Fruit fly (Drosophila melanogaster): ENCODE data around the gene CG9331.

CG9331 gene

DNA sequence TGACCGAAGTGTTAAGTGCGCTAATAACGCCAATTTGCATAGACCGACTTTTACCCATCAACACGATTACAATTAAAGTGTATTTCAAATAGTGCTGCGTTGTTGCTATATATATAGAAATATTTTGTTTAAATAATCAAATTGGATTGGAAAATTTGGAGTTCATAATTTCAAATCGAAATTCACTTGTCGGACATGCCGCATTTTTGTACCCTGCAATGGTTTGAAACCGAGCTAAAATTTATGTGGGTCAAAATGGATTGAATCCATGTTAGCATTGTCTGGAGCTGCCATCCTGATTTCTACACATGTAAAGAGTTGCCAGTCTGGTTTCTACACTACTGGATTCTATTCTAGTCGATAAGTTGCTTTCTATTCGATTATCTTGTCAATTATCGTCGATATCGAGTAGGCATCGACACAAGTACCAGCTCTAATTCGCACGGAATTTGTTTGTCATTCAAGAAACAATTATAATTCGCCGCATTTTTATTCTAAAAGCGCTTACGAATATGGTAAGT lies 35.3 kb upstream of the CG9331 start, which contains the start of gene Pomp (continued):
- peak; percentile 24 for TF ChIP-seq Bdp1 (GFP tag; optimal IDR thresholded peaks at IDR 0.05)
- peak; percentile 19 for TF ChIP-seq emc (GFP tag; optimal IDR thresholded peaks at IDR 0.05)
- TF ChIP-seq prd (optimal IDR thresholded peaks at IDR 0.05) = no peak
- peak; percentile 92 for TF ChIP-seq prd (GFP tag; IDR thresholded peaks at IDR 0.05)
- no peak for TF ChIP-seq NC2α (GFP tag; optimal IDR thresholded peaks at IDR 0.05)
- TF ChIP-seq ara (GFP tag; IDR thresholded peaks at IDR 0.05) = peak; percentile 86
- TF ChIP-seq ind (GFP tag; optimal IDR thresholded peaks at IDR 0.05) = peak; percentile 91
- TF ChIP-seq Ssrp (tag; optimal IDR thresholded peaks at IDR 0.05) = peak; percentile 66
- peak; percentile 68 for TF ChIP-seq Deaf1 (tag; optimal IDR thresholded peaks at IDR 0.05)
- peak; percentile 80 for TF ChIP-seq gsb-n (tag; optimal IDR thresholded peaks at IDR 0.05)
- peak; percentile 83 for TF ChIP-seq gce (GFP tag; IDR thresholded peaks at IDR 0.05)
- no peak for TF ChIP-seq CG17912 (GFP tag; optimal IDR thresholded peaks at IDR 0.05)
- no peak for TF ChIP-seq repo (GFP tag; optimal IDR thresholded peaks at IDR 0.05)
- TF ChIP-seq dmrt99B (tag; optimal IDR thresholded peaks at IDR 0.05) = peak; percentile 89
- peak; percentile 70; the same call in 1 of the 2 replicates for TF ChIP-seq dimm (GFP tag; IDR thresholded peaks at IDR 0.05)
- TF ChIP-seq ci (GFP tag; IDR thresholded peaks at IDR 0.05) = peak; percentile 93
- TF ChIP-seq CG3726 (GFP tag; IDR thresholded peaks at IDR 0.05) = peak; percentile 78
- peak; percentile 81 for TF ChIP-seq slou (GFP tag; optimal IDR thresholded peaks at IDR 0.05)
- peak; percentile 84 for TF ChIP-seq CG8924 (tag; optimal IDR thresholded peaks at IDR 0.05)
- TF ChIP-seq CG13775 (GFP tag; optimal IDR thresholded peaks at IDR 0.05) = peak; percentile 70
- peak; percentile 56 for TF ChIP-seq CG9437 (GFP tag; optimal IDR thresholded peaks at IDR 0.05)
- TF ChIP-seq CG31441 (GFP tag; IDR thresholded peaks at IDR 0.05) = peak; percentile 93
- TF ChIP-seq fd3F (GFP tag; optimal IDR thresholded peaks at IDR 0.05) = peak; percentile 67
- no peak for TF ChIP-seq jing (GFP tag; optimal IDR thresholded peaks at IDR 0.05)
- peak; percentile 87 for TF ChIP-seq CG1603 (tag; optimal IDR thresholded peaks at IDR 0.05)
- peak; percentile 20 for TF ChIP-seq shn (GFP tag; optimal IDR thresholded peaks at IDR 0.05)
- peak; percentile 53 for TF ChIP-seq ems (GFP tag; optimal IDR thresholded peaks at IDR 0.05)
- TF ChIP-seq CG8290 (GFP tag; optimal IDR thresholded peaks at IDR 0.05) = peak; percentile 63
- TF ChIP-seq CG8290 (tag; optimal IDR thresholded peaks at IDR 0.05) = peak in 1 of 2 experiments; percentile 83
- peak; percentile 57 for TF ChIP-seq ftz-f1 (GFP tag; optimal IDR thresholded peaks at IDR 0.05)
- peak; percentile 71; the same call in 1 of the 2 replicates for TF ChIP-seq Bgb (GFP tag; IDR thresholded peaks at IDR 0.05; ENCODE audit: partially characterized antibody)
- TF ChIP-seq pfk (GFP tag; optimal IDR thresholded peaks at IDR 0.05) = no peak
- peak; percentile 88 for TF ChIP-seq Rfx (GFP tag; IDR thresholded peaks at IDR 0.05)
- TF ChIP-seq Hey (tag; optimal IDR thresholded peaks at IDR 0.05) = no peak
- peak; percentile 91 for TF ChIP-seq CG14441 (GFP tag; IDR thresholded peaks at IDR 0.05)
- peak; percentile 83 for TF ChIP-seq CG10366 (GFP tag; IDR thresholded peaks at IDR 0.05)
- TF ChIP-seq sug (tag; optimal IDR thresholded peaks at IDR 0.05) = peak; percentile 44
- peak; percentile 88 for TF ChIP-seq esg (GFP tag; conservative IDR thresholded peaks at IDR 0.05)

DNA sequence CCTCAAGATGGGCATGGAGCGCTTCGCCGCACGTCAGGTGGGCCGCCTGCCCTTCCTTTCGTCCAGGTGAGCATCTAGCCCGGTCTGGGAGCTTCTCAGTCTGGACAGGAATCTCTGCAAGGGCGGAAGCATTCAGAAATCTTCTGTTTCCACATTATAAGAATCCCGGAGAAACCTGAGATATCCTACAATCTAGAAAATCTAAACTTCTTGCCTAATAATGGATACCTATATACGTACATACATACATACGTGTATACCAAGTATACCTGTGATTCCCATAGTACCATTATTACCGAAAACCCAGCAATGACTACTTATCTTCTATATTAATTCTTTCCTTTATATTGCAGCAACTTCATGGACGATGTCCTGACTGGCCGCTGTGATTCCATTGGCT lies 34.6 kb upstream of the CG9331 start:
- TF ChIP-seq CG3995 (GFP tag; optimal IDR thresholded peaks at IDR 0.05) (no peak), sens (GFP tag) (peak; percentile 28)

DNA sequence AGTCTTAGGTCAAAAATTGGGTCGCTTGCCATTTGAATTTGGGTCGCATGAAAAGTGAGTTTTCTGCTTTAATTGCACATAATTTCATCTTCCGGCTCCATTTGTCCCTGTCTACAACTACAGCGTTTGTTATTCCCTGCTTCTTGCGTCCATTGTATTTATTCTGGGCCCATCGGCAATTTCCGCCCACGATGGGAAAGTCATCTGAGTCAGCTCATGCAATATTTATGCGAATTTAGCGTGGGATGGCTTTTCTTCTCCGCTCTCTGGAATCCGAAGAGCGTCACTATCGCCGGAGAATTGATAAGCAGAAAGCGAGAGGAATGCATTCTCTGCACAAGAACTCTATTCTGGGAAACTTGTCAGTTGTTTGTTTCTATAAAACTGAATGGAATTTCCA lies 30.1 kb upstream of the CG9331 start:
- TF ChIP-seq dan (GFP tag; IDR thresholded peaks at IDR 0.05) (no peak), sr (GFP tag; IDR thresholded peaks at IDR 0.05) (peak; percentile 61; the same call in 1 of the 3 replicates), CG12071 (GFP tag; optimal IDR thresholded peaks at IDR 0.05) (no peak), CG12942 (GFP tag; optimal IDR thresholded peaks at IDR 0.05) (no peak)

Data from whole organism, embryonic.